Worm (Caenorhabditis elegans) whole organism, L1 larva: ENCODE measurements around the gene str-217.

Experiments used
- aly-2 ChIP-seq: fragments of 150-350 bp; optimal IDR thresholded peaks from 2 replicates; lab custom pipeline; 2014; ENCODE audit warnings: missing biosample characterization, missing genetic modification characterization
- tbx-2 ChIP-seq: sonication (generic microtip); optimal IDR thresholded peaks from 2 replicates; lab custom pipeline; 2016; ENCODE audit warnings: missing genetic modification characterization, missing compliant biosample characterization

ce11 chrV:17030430-17030829 is 30.3 kb upstream of the str-217 start:
- TF ChIP-seq aly-2 (no peak), tbx-2 (no peak)
